Worm (Caenorhabditis elegans) whole organism, mixed stage, embryonic: ENCODE results near the gene tbx-39.

Source experiments
- ces-1 ChIP-seq: fragments of 150-350 bp; optimal IDR thresholded peaks from 2 replicates; lab custom pipeline; 2014; ENCODE audit warnings: missing biosample characterization, missing genetic modification reagents, missing genetic modification characterization
- elt-3 ChIP-seq: fragments of 150-350 bp; optimal IDR thresholded peaks from 2 replicates; lab custom pipeline; 2014; ENCODE audit warnings: missing biosample characterization, missing genetic modification characterization
- lin-13 ChIP-seq: fragments of 150-350 bp; optimal IDR thresholded peaks from 2 replicates; lab custom pipeline; 2014; ENCODE audit warnings: missing biosample characterization, missing genetic modification characterization
- mab-5 ChIP-seq: fragments of 150-350 bp; optimal IDR thresholded peaks from 2 replicates; lab custom pipeline; 2014; ENCODE audit warnings: missing biosample characterization, missing genetic modification characterization
- mep-1 ChIP-seq: fragments of 150-350 bp; optimal IDR thresholded peaks from 2 replicates; lab custom pipeline; 2017; ENCODE audit warnings: missing biosample characterization, missing genetic modification reagents, missing genetic modification characterization, inconsistent platforms
- nhr-12 ChIP-seq: fragments of 150-350 bp; optimal IDR thresholded peaks from 2 replicates; lab custom pipeline; 2014; ENCODE audit warnings: missing biosample characterization, missing genetic modification characterization
- nhr-28 ChIP-seq: fragments of 150-350 bp; optimal IDR thresholded peaks from 2 replicates; lab custom pipeline; 2014; ENCODE audit warnings: missing biosample characterization, missing genetic modification characterization
- pha-4 ChIP-seq: fragments of 150-350 bp; optimal IDR thresholded peaks from 2 replicates; lab custom pipeline; 2018; ENCODE audit warnings: missing biosample characterization, missing genetic modification reagents, missing genetic modification characterization
- sptf-1 ChIP-seq: sonication (generic microtip); optimal IDR thresholded peaks from 2 replicates; lab custom pipeline; 2017; ENCODE audit warnings: mild to moderate bottlenecking, missing genetic modification characterization, moderate library complexity, missing compliant biosample characterization

- TF ChIP-seq pha-4 (tag; lab: Kevin White, UChicago) (no peak), nhr-12 (tag; lab: Kevin White, UChicago) (no peak), sptf-1 (no peak), ces-1 (GFP tag; lab: Kevin White, UChicago) (no peak), nhr-28 (tag; lab: Kevin White, UChicago) (no peak), elt-3 (tag; lab: Kevin White, UChicago) (no peak), mep-1 (no peak), mab-5 (tag; lab: Kevin White, UChicago) (no peak), lin-13 (no peak)
Observed at ce11 chrIV:15275363-15275854, 48.3 kb upstream of the tbx-39 start, which contains the start of gene ccg-1.
